Worm (Caenorhabditis elegans) whole organism, L4/young adult: Measurements from ENCODE around the gene yju-2.

Experiments used
- W03F9.2 ChIP-seq: fragments of 150-350 bp; optimal IDR thresholded peaks from 2 replicates; lab custom pipeline; 2014; ENCODE audit warnings: missing biosample characterization, missing genetic modification characterization
- dao-5 ChIP-seq: sonication (generic microtip); optimal IDR thresholded peaks from 2 replicates; lab custom pipeline; 2016; ENCODE audit warnings: missing genotype, missing genetic modification characterization, moderate library complexity, missing compliant biosample characterization
- him-1 ChIP-seq: sonication (generic microtip); optimal IDR thresholded peaks from 2 replicates; lab custom pipeline; 2016; ENCODE audit warnings: missing genotype, missing genetic modification reagents, missing genetic modification characterization, missing compliant biosample characterization

The yju-2 gene

DNA sequence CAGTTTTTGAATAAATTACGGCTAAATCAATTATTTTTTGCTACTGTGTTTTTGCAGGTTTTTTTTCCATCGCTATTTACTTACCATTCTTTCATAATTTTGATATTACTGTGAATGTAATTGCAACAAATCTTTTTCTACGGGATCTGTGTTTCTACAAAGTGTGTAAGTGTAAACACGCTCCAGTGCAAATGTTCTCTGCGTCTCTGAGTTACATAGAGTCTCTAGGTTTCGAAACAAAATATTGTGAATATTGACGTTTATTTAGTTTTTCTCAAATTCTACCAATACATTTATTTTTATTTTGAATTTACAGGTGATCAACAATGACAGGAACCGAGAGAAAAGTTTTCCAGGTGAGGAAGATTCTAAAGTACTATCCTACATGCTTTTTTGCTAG is at the start of gene yju-2:
yju-2 (plus strand) TSS at position 315 of the 400 bp plus-strand sequence.
- TF ChIP-seq dao-5 (tag; lab: Kevin White, UChicago) (no peak), W03F9.2 (tag; lab: Kevin White, UChicago) (no peak), him-1 (no peak)

DNA sequence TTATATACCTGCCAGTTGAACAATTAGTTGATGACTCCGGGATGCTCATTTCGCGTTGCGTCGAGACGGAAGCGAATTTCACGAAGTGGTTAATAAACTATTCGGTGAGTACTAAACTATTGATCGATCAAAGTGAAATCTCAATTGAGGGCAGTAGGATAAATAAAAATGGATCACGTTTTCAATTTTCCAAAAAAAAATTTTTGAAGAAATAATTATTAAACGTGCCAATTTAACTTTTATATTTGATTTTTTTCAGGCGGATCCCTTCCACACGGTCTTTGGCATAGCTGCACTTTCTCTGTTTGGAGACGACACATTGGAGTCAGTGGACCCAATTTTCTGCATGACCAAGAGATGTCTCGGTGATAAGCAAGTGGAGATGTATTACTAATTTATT is 48.1 kb upstream of the yju-2 start, which contains the start of gene B0280.17:
B0280.17 (minus strand) TSS at position 101 of the 400 bp plus-strand sequence.
- no peak for TF ChIP-seq him-1
- TF ChIP-seq W03F9.2 (tag; lab: Kevin White, UChicago) = no peak
- no peak for TF ChIP-seq dao-5 (tag; lab: Kevin White, UChicago)

DNA sequence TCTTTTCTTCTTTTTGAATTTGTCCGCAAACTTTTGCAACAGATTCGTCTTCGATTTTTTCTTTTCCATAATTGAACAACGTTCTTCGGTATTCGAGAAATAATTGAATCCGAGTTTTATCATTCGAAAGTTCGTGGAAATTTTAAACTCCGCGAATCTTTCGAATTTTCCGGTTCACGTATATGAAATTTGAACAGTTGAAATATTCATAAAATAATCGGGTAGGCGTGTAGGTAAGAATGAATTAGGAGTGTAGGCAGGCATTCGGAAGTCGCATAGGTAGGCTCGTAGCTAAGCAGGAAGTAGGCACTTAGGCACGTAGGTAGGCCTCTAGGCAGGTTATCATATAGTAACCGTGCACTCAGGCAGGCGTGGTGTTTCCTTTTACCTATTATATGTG is 46.0 kb upstream of the yju-2 start, which contains the start of gene B0280.11:
B0280.11 (minus strand) TSS at position 101 of the 400 bp plus-strand sequence.
- no peak for TF ChIP-seq dao-5 (tag; lab: Kevin White, UChicago)
- TF ChIP-seq him-1 = no peak
- no peak for TF ChIP-seq W03F9.2 (tag; lab: Kevin White, UChicago)

DNA sequence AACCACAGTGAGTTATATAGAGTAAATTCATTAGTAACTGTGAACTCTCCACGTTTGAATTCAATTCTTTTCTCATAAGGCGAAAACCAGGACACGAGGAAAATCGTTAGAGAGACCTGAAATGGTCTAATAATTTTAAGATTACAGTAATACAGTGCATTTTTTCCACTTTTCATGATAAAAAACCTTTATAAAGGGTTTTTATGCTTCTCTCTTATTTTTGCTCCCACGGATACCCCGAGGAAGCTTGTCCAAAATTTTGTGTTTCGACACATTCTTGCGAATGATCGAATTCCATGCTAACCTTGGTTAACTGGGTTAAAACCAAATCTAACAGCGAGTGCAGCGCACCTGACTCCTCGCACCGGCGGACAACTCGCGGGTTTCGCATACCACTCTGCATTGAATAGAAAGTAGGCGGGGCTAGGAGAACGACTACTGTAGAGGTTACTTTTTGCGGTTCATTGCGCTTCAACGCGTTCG is 43.9 kb upstream of the yju-2 start:
- TF ChIP-seq him-1 = no peak
- TF ChIP-seq dao-5 (tag; lab: Kevin White, UChicago) = no peak
- no peak for TF ChIP-seq W03F9.2 (tag; lab: Kevin White, UChicago)

DNA sequence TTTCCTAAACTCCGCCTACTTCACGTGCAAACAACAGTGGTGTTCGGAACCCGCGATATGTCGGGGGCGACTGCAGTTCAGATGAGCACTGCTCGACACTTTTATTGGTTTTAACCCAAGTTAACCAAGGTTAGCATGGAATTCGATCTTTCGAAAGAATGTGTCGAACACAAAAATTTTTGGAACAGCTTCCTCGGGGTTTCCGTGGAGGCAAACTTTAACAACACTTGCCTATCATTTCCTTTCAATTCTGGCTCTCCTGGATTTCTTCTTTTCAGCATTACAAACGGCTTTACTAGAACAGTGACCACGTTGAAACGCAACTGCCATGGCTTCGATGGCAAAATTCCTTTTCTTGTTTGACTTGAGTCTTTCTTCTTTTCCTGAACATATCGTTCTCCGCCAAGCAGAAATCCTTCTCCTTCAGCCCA is 42.8 kb upstream of the yju-2 start:
- TF ChIP-seq W03F9.2 (tag; lab: Kevin White, UChicago) (peak; percentile 66), dao-5 (tag; lab: Kevin White, UChicago) (no peak)

DNA sequence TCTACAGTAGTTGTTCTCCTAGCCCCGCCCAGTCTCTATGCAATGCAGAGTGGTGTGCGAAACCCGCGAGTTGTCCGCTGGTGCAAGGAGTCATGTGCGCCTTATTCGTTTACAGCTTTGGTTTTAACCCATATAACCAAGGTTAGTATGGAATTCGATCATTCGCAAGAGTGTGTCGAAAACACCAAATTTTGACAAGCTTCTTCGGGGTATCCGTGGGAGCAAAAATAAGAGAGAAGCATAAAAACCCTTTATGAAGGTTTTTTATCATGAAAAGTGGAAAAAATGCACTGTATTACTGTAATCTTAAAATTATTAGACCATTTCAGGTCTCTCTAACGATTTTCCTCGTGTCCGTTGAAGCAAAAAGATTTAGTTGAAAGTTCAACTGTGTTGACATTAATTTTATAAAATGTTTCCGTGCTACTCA is 41.9 kb upstream of the yju-2 start:
- TF ChIP-seq him-1 (no peak), W03F9.2 (tag; lab: Kevin White, UChicago) (no peak), dao-5 (tag; lab: Kevin White, UChicago) (no peak)

DNA sequence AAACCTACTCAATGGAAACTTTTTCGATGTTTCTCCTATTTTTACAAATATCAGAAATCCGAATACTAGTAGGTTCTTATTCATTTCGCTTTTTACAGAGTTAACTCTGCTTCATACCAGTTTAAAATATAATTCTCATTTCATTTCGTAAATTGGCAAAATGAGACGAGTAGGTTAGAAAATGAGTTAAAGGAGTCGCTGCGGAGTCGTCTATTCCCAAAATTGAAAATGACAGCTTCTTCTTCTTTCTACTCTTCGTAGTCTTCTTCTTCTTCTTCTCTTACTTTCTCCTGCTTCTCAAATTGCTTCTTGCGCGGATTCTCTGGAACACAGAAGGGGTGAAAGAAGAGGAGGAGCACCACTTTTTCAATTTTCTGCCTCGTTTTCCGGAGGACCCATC is 39.4 kb upstream of the yju-2 start, which contains the start of gene glr-2:
glr-2 (minus strand) TSS at position 211 of the 400 bp plus-strand sequence.
- no peak for TF ChIP-seq him-1
- no peak for TF ChIP-seq W03F9.2 (tag; lab: Kevin White, UChicago)
- no peak for TF ChIP-seq dao-5 (tag; lab: Kevin White, UChicago)

DNA sequence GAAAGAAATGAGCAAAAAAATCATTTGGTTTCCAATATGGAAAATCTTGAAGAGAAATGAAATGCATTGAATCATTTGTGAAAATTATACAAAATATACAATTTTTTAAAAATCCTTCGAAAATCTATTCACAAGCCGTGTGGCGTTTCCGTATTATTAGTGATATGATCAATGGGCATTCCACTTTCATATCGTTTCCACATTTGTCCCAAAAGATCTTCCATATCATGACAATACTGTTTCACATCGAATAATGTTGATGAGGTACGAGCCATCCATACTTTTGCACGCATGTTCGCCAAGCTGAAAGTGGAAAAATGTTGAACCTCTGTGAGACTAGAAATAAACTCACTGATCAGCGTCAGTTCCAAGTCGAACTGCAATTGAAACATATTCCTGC is 37.8 kb upstream of the yju-2 start:
- no peak for TF ChIP-seq W03F9.2 (tag; lab: Kevin White, UChicago)

DNA sequence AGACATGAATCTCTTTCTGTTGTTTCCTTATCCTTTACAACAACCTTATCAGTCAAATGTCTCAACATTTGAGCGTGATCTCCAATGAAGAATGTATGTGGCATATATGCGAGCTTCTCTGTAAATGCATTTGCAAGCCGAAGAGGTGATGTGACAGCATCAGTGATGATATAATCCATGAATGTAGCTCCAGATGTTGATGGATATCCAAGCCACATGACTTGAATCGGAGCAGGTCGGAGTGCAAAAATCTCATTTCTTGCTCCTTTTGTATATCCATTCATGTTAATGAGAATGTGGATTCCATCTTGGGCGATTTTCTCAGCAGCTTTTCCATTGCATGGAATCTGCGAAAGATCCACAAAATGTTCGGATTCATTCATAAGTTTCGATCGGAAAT is 35.9 kb upstream of the yju-2 start:
- no peak for TF ChIP-seq him-1
- TF ChIP-seq W03F9.2 (tag; lab: Kevin White, UChicago) = no peak
- no peak for TF ChIP-seq dao-5 (tag; lab: Kevin White, UChicago)

DNA sequence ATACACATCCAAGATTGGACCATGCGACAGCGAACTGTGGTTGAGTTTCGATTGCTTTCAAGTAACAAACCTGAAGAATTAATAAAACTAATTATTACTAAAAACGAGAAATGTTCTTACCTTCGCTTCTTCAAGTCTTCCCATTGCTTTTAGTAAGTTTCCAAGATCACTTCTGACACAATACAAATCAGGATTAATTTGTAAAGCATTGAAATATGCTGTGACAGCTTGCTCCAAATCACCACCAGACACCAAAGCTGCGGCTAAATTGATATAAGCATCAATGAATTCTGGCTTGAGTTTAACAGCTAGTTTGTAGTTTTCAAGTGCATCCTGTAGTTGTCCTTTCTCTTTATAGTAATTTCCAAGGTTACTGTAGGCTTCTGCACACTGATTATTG is 34.0 kb upstream of the yju-2 start:
- TF ChIP-seq dao-5 (tag; lab: Kevin White, UChicago) = no peak
- TF ChIP-seq him-1 = no peak
- TF ChIP-seq W03F9.2 (tag; lab: Kevin White, UChicago) = no peak

DNA sequence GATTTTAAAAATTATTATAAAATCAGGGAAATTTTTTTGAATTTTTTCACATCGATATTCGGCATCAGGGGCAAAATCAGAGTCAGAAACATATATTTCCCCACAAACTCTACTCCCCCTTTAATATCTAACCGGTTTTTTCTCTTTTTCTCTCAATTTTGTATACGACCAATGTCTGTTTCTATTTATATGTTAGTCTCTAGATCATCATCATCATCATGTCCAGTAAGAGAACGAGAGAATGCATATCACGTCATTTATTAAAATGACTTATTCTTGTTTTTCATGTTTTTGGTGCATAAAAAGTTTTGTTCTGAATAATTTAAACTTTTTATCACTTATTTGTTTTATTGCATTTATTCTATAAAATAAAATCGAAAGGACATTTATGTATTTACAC is 31.6 kb upstream of the yju-2 start:
- no peak for TF ChIP-seq him-1
- TF ChIP-seq W03F9.2 (tag; lab: Kevin White, UChicago) = no peak
- TF ChIP-seq dao-5 (tag; lab: Kevin White, UChicago) = no peak

DNA sequence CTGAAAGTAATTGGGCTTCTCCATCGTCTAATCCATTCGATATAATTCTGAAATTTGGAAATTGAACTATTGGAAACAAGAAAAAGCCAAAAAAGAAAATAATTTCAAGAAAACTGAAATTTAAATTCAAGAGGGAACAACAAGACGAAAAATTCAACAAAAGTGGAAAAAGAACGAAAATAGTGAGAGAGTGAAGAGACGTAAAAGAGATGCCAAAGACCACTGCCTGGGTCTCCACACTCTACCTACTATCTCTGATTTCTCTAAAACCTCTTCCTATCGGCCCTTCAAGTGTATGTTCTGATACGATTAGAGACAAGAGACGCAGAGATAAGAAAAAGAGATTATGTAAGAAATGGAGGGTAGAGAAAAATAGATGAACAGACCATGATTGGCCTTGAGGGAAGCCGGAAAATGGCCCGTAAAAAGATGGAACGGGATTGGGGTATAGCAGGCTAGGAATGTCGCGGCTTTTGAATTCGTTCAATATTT is 30.3 kb upstream of the yju-2 start, which contains the start of gene ogt-1:
ogt-1 (minus strand) TSS at position 51 of the 492 bp plus-strand sequence.
- peak; percentile 74 for TF ChIP-seq W03F9.2 (tag; lab: Kevin White, UChicago)
- peak; percentile 26 for TF ChIP-seq him-1
- TF ChIP-seq dao-5 (tag; lab: Kevin White, UChicago) = no peak

DNA sequence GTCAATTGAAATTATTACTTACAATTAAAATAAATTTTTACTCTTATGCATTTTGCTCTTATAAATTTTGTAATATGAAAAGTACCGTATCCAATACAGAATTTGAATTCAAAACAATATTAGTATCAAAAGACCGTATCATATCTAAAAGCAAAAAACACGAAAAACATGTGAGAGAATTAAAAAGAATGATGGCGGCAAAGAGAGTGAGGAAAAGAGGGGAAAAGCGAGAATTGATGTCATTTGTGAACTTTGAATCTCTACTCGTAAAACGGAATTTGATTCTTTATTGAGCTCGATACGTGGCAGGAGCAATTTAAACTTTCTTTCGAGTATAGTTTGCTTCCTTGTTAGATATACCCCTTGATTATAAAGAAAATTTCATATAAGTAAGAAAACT is 29.6 kb upstream of the yju-2 start:
- no peak for TF ChIP-seq dao-5 (tag; lab: Kevin White, UChicago)
- no peak for TF ChIP-seq him-1
- TF ChIP-seq W03F9.2 (tag; lab: Kevin White, UChicago) = no peak

DNA sequence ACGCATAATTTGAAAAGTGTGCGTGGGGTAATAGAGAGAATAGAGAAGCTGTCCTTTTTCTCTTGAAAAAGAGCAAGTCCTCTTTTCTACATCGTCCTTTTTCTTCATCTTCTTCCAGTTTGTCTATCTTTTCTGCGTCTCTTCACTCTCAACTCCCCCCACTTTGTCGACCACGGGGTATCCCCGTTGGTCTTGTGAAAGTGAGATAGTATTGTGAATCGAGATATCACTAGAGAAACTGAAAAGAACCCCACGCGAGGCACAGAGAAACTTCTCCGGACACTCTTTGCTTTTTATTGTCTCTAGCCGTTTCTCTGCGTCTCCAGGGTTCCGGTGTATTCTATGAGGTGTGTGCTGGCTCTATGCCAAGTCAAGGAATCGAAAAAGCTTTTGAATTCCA is 28.5 kb upstream of the yju-2 start:
- TF ChIP-seq W03F9.2 (tag; lab: Kevin White, UChicago) (peak; percentile 51), him-1 (peak; percentile 88), dao-5 (tag; lab: Kevin White, UChicago) (no peak)

DNA sequence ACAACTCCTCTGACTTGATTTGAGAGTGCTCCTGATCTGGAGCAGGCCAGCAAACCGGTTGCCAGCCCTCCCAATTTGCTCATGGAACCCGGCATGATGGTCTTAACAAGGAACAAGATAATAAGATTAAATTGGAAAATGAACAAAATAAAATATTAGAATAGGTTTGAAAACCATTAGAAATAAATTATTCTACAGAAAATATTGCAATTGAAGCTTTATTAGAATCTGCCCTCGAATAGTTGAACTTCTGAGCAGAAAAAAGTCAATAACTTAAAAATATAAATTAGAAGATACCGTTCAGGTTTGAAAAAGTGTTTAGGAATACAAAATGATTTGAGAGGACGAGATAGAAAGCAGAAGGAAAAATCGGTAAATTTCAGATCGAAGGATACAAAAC is 25.4 kb upstream of the yju-2 start, which contains the start of gene nuo-4:
nuo-4 (minus strand) TSS at position 101 of the 400 bp plus-strand sequence.
- TF ChIP-seq W03F9.2 (tag; lab: Kevin White, UChicago) (no peak), dao-5 (tag; lab: Kevin White, UChicago) (no peak), him-1 (no peak)
